Fruit fly (Drosophila melanogaster): ENCODE data around the gene Svip.

Svip gene

DNA sequence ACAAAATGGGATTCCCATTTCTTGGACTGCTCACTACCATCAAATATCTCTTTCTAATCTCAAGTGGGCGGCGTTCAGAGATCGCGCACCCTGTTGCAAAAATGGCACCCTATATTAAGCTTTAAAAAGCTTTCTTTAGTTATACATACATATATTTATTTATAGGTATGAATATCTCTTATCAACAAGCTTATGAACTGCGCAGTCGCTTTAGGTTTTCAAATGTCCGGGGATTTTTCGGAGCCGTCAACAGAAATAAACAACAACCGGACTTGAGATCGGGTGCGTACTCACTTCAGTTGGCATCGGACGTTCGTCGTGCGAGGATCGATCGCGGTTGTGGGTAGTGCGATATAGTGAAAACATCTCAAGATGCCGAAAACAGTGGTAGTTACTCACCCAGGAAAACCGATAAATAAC, 9.5 kb upstream of the Svip start, which contains the start of gene PGRP-LF (continued):
- TF ChIP-seq crc (GFP tag; optimal IDR thresholded peaks at IDR 0.05) (no peak), Nf-YA (GFP tag; IDR thresholded peaks at IDR 0.05) (no peak), BtbVII (GFP tag; optimal IDR thresholded peaks at IDR 0.05) (peak; percentile 7), fd64A (GFP tag; optimal IDR thresholded peaks at IDR 0.05) (no peak), chif (GFP tag; optimal IDR thresholded peaks at IDR 0.05) (no peak), grn (GFP tag; optimal IDR thresholded peaks at IDR 0.05) (peak; percentile 38), pho (GFP tag; optimal IDR thresholded peaks at IDR 0.05) (peak; percentile 5), sr (GFP tag; IDR thresholded peaks at IDR 0.05) (peak; percentile 87), Aef1 (GFP tag; IDR thresholded peaks at IDR 0.05) (no peak), Med (GFP tag) (peak; percentile 82), chinmo (GFP tag; IDR thresholded peaks at IDR 0.05; ENCODE audit: partially characterized antibody) (peak; percentile 89; the same call in 3 of the 4 replicates), CG6689 (GFP tag; IDR thresholded peaks at IDR 0.05) (no peak), CG10321 (GFP tag; IDR thresholded peaks at IDR 0.05) (no peak), Xbp1 (GFP tag; optimal IDR thresholded peaks at IDR 0.05) (peak; percentile 25), CHES-1-like (GFP tag; optimal IDR thresholded peaks at IDR 0.05) (peak; percentile 22), jigr1 (GFP tag; IDR thresholded peaks at IDR 0.05) (no peak), CG16863 (GFP tag; optimal IDR thresholded peaks at IDR 0.05) (no peak), CG3065 (GFP tag; optimal IDR thresholded peaks at IDR 0.05) (no peak), pum (GFP tag; optimal IDR thresholded peaks at IDR 0.05) (no peak), vfl (GFP tag; optimal IDR thresholded peaks at IDR 0.05) (no peak), crp (GFP tag; optimal IDR thresholded peaks at IDR 0.05) (no peak), Dref (GFP tag; IDR thresholded peaks at IDR 0.05) (no peak), Dbx (GFP tag; IDR thresholded peaks at IDR 0.05) (peak; percentile 41; the same call in 1 of the 3 replicates), Hsf (GFP tag; optimal IDR thresholded peaks at IDR 0.05) (no peak), HLH54F (GFP tag; optimal IDR thresholded peaks at IDR 0.05) (peak; percentile 6), caup (GFP tag; optimal IDR thresholded peaks at IDR 0.05; ENCODE audit: severe bottlenecking) (peak; percentile 24), Dfd (GFP tag; optimal IDR thresholded peaks at IDR 0.05) (no peak), CG4424 (GFP tag; optimal IDR thresholded peaks at IDR 0.05) (peak; percentile 1), Trl (optimal IDR thresholded peaks at IDR 0.05) (no peak), Trl (GFP tag; optimal IDR thresholded peaks at IDR 0.05) (no peak), CG13894 (tag; optimal IDR thresholded peaks at IDR 0.05) (peak; percentile 82), CG12299 (tag; optimal IDR thresholded peaks at IDR 0.05) (peak; percentile 18), hkb (optimal IDR thresholded peaks at IDR 0.05) (no peak), hkb (GFP tag; IDR thresholded peaks at IDR 0.05) (0 out of 2 replicates have a peak, but pooled peaks have one; percentile 29), CG2116 (GFP tag; optimal IDR thresholded peaks at IDR 0.05) (no peak), mirr (GFP tag; optimal IDR thresholded peaks at IDR 0.05) (peak; percentile 5), CG2875 (GFP tag; optimal IDR thresholded peaks at IDR 0.05) (no peak), Mes4 (GFP tag; optimal IDR thresholded peaks at IDR 0.05) (no peak), sna (GFP tag; IDR thresholded peaks at IDR 0.05; ENCODE audit: partially characterized antibody) (no peak)

- TF ChIP-seq CG13287 (GFP tag; IDR thresholded peaks at IDR 0.05; ENCODE audit: partially characterized antibody) (no peak), vvl (GFP tag; IDR thresholded peaks at IDR 0.05) (no peak), stc (GFP tag; IDR thresholded peaks at IDR 0.05) (no peak), salm (tag; optimal IDR thresholded peaks at IDR 0.05) (no peak), ftz-f1 (GFP tag; optimal IDR thresholded peaks at IDR 0.05) (no peak), CG10209 (GFP tag; optimal IDR thresholded peaks at IDR 0.05) (no peak), CG3995 (GFP tag; optimal IDR thresholded peaks at IDR 0.05) (no peak), CG11085 (GFP tag; IDR thresholded peaks at IDR 0.05) (no peak), CG4617 (GFP tag; optimal IDR thresholded peaks at IDR 0.05; ENCODE audit: borderline replicate concordance) (no peak), Fer3 (tag; optimal IDR thresholded peaks at IDR 0.05) (no peak), Fer2 (tag; optimal IDR thresholded peaks at IDR 0.05) (no peak), danr (GFP tag; IDR thresholded peaks at IDR 0.05) (no peak), zfh1 (GFP tag; IDR thresholded peaks at IDR 0.05) (no peak), trem (tag; optimal IDR thresholded peaks at IDR 0.05) (no peak)
These were observed 5.1 kb upstream of the Svip start, which contains the start of gene CG32040 for dm6 chr3L:9353733-9354132. Gene CG32040, plus strand, starts transcription at chr3L:9354033.
